Worm (Caenorhabditis elegans) whole organism, mixed stage, embryonic: ENCODE results near the gene R04E5.9.

Source experiments
- bed-3 ChIP-seq: fragments of 200-800 bp; sonication (Bioruptor generic); optimal IDR thresholded peaks from 3 replicates; lab custom pipeline; 2018; ENCODE audit warnings: mild to moderate bottlenecking, missing genetic modification characterization, moderate library complexity, missing compliant biosample characterization
- ceh-39 ChIP-seq: fragments of 150-350 bp; optimal IDR thresholded peaks from 2 replicates; lab custom pipeline; 2014; ENCODE audit warnings: missing biosample characterization, missing genetic modification characterization
- ceh-43 ChIP-seq: fragments of 200-800 bp; sonication (Bioruptor generic); optimal IDR thresholded peaks from 2 replicates; lab custom pipeline; 2018; ENCODE audit warnings: mild to moderate bottlenecking, missing genetic modification characterization, moderate library complexity, missing compliant biosample characterization
- ceh-83 ChIP-seq: fragments of 200-800 bp; sonication (Bioruptor generic); optimal IDR thresholded peaks from 2 replicates; lab custom pipeline; 2018; ENCODE audit warnings: mild to moderate bottlenecking, missing genetic modification characterization, missing compliant biosample characterization
- ces-1 ChIP-seq: fragments of 150-350 bp; optimal IDR thresholded peaks from 2 replicates; lab custom pipeline; 2014; ENCODE audit warnings: missing biosample characterization, missing genetic modification reagents, missing genetic modification characterization
- cnd-1 ChIP-seq: fragments of 200-800 bp; sonication (Bioruptor generic); optimal IDR thresholded peaks from 2 replicates; lab custom pipeline; 2018; ENCODE audit warnings: mild to moderate bottlenecking, missing genetic modification characterization, missing compliant biosample characterization
- drap-1 ChIP-seq: fragments of 200-800 bp; sonication (Bioruptor generic); optimal IDR thresholded peaks from 3 replicates; lab custom pipeline; 2018; ENCODE audit warnings: mild to moderate bottlenecking, missing genetic modification characterization, missing compliant biosample characterization
- elt-1 ChIP-seq: sonication (generic microtip); optimal IDR thresholded peaks from 2 replicates; lab custom pipeline; 2017; ENCODE audit warnings: missing genetic modification characterization, mild to moderate bottlenecking, missing compliant biosample characterization, antibody characterized with exemption, moderate library complexity, borderline replicate concordance; ENCODE audit not compliant: insufficient read depth
- flh-1 ChIP-seq: fragments of 200-800 bp; sonication (Bioruptor generic); optimal IDR thresholded peaks from 2 replicates; lab custom pipeline; 2018; ENCODE audit warnings: mild to moderate bottlenecking, missing genetic modification characterization, moderate library complexity, missing compliant biosample characterization
- ham-2 ChIP-seq: fragments of 200-800 bp; sonication (Bioruptor generic); optimal IDR thresholded peaks from 2 replicates; lab custom pipeline; 2018; ENCODE audit warnings: mild to moderate bottlenecking, missing genetic modification characterization, missing compliant biosample characterization
- hlh-1 ChIP-seq: fragments of 150-350 bp; optimal IDR thresholded peaks from 2 replicates; lab custom pipeline; 2014; ENCODE audit warnings: missing biosample characterization, missing genetic modification reagents, missing genetic modification characterization
- lin-13 ChIP-seq: fragments of 150-350 bp; optimal IDR thresholded peaks from 2 replicates; lab custom pipeline; 2014; ENCODE audit warnings: missing biosample characterization, missing genetic modification characterization
- lin-32 ChIP-seq: fragments of 200-800 bp; sonication (Bioruptor generic); optimal IDR thresholded peaks from 2 replicates; lab custom pipeline; 2018; ENCODE audit warnings: mild to moderate bottlenecking, missing genetic modification characterization, missing compliant biosample characterization
- lsy-2 ChIP-seq: fragments of 150-350 bp; optimal IDR thresholded peaks from 2 replicates; lab custom pipeline; 2014; ENCODE audit warnings: missing biosample characterization, missing genetic modification characterization
- mab-5 ChIP-seq: fragments of 150-350 bp; optimal IDR thresholded peaks from 2 replicates; lab custom pipeline; 2014; ENCODE audit warnings: missing biosample characterization, missing genetic modification characterization
- mep-1 ChIP-seq: fragments of 150-350 bp; optimal IDR thresholded peaks from 2 replicates; lab custom pipeline; 2017; ENCODE audit warnings: missing biosample characterization, missing genetic modification reagents, missing genetic modification characterization, inconsistent platforms
- mls-2 ChIP-seq: sonication (generic microtip); optimal IDR thresholded peaks from 2 replicates; lab custom pipeline; 2016; ENCODE audit warnings: mild to moderate bottlenecking, missing genetic modification characterization, moderate library complexity, missing compliant biosample characterization
- nhr-12 ChIP-seq: fragments of 150-350 bp; optimal IDR thresholded peaks from 2 replicates; lab custom pipeline; 2014; ENCODE audit warnings: missing biosample characterization, missing genetic modification characterization
- nhr-2 ChIP-seq: fragments of 150-350 bp; optimal IDR thresholded peaks from 2 replicates; lab custom pipeline; 2014; ENCODE audit warnings: missing biosample characterization, missing genetic modification characterization
- nhr-237 ChIP-seq: fragments of 150-350 bp; optimal IDR thresholded peaks from 2 replicates; lab custom pipeline; 2014; ENCODE audit warnings: missing biosample characterization, missing genetic modification characterization
- nhr-28 ChIP-seq: fragments of 150-350 bp; optimal IDR thresholded peaks from 2 replicates; lab custom pipeline; 2014; ENCODE audit warnings: missing biosample characterization, missing genetic modification characterization
- nhr-76 ChIP-seq: sonication (generic microtip); optimal IDR thresholded peaks from 2 replicates; lab custom pipeline; 2017; ENCODE audit warnings: missing biosample characterization, missing genetic modification characterization
- pha-4 ChIP-seq: fragments of 150-350 bp; optimal IDR thresholded peaks from 2 replicates; lab custom pipeline; 2018; ENCODE audit warnings: missing biosample characterization, missing genetic modification reagents, missing genetic modification characterization
- sem-2 ChIP-seq: fragments of 200-800 bp; sonication (Bioruptor generic); optimal IDR thresholded peaks from 2 replicates; lab custom pipeline; 2018; ENCODE audit warnings: mild to moderate bottlenecking, missing genetic modification characterization, missing compliant biosample characterization
- snpc-4 ChIP-seq: fragments of 150-350 bp; optimal IDR thresholded peaks from 2 replicates; lab custom pipeline; 2014; ENCODE audit warnings: missing biosample characterization, missing genetic modification characterization
- sptf-1 ChIP-seq: sonication (generic microtip); optimal IDR thresholded peaks from 2 replicates; lab custom pipeline; 2017; ENCODE audit warnings: mild to moderate bottlenecking, missing genetic modification characterization, moderate library complexity, missing compliant biosample characterization
- tbx-8 ChIP-seq: fragments of 200-800 bp; sonication (Bioruptor generic); optimal IDR thresholded peaks from 2 replicates; lab custom pipeline; 2018; ENCODE audit warnings: mild to moderate bottlenecking, missing genetic modification characterization, moderate library complexity, missing compliant biosample characterization
- unc-120 ChIP-seq: sonication (generic microtip); optimal IDR thresholded peaks from 2 replicates; lab custom pipeline; 2017; ENCODE audit warnings: missing genetic modification characterization, missing compliant biosample characterization; ENCODE audit not compliant: poor library complexity, severe bottlenecking
- unc-39 ChIP-seq: fragments of 150-350 bp; optimal IDR thresholded peaks from 2 replicates; lab custom pipeline; 2014; ENCODE audit warnings: missing biosample characterization, missing genetic modification characterization
- zip-8 ChIP-seq: fragments of 150-350 bp; optimal IDR thresholded peaks from 2 replicates; lab custom pipeline; 2014; ENCODE audit warnings: missing biosample characterization, missing genetic modification characterization

R04E5.9 gene

DNA sequence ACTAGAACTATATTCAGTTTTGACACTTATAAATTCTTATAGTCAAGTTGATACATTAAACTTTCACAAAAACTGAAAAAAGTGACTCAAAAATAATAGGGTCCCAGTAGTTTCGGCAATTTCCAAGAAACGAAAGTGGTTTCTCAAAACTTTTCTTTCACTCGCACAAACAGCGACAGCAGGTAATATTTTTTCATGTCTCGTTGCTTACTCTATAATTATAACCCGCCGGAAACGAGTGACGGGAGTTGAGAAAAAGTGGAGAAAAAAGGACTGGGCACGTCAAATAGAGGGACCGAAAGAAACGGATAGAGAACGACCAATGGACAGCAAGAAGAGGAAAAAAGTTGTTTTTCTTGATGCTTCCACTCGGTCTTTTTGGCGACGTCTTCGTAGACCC, 11.0 kb downstream of the R04E5.9 start:
- TF ChIP-seq unc-120 (tag; lab: Kevin White, UChicago) (no peak), ces-1 (GFP tag; lab: Kevin White, UChicago) (no peak), ceh-43 (GFP tag; lab: Kevin White, UChicago) (no peak), pha-4 (tag; lab: Kevin White, UChicago) (no peak), flh-1 (no peak), hlh-1 (no peak), ceh-39 (tag; lab: Kevin White, UChicago) (no peak), drap-1 (no peak), zip-8 (tag; lab: Kevin White, UChicago) (no peak), nhr-2 (no peak), nhr-12 (no peak)

DNA sequence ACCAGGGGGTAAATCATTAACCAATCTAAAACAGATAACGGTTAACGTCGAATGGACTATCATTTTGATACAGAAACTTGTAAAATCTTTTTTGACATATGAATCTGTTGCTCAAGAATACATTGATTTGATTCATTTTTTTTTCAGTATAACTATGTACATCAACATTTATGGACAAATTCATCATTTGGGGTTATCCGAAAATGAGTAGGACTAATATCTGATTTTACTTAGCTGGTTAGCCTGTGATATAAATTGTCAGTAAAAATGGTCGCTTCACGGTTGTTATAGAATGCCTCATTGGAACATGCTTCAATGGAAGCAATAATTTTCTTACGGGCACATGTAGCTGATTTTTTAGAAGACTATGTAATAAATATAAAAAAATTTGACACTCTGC, 13.3 kb downstream of the R04E5.9 start:
- TF ChIP-seq unc-39 (no peak), ham-2 (GFP tag; lab: Kevin White, UChicago) (no peak), pha-4 (tag; lab: Kevin White, UChicago) (no peak), bed-3 (GFP tag; lab: Kevin White, UChicago) (no peak), lsy-2 (tag; lab: Kevin White, UChicago) (no peak), mab-5 (tag; lab: Kevin White, UChicago) (no peak), lin-32 (GFP tag; lab: Kevin White, UChicago) (no peak), sptf-1 (no peak), flh-1 (no peak)

DNA sequence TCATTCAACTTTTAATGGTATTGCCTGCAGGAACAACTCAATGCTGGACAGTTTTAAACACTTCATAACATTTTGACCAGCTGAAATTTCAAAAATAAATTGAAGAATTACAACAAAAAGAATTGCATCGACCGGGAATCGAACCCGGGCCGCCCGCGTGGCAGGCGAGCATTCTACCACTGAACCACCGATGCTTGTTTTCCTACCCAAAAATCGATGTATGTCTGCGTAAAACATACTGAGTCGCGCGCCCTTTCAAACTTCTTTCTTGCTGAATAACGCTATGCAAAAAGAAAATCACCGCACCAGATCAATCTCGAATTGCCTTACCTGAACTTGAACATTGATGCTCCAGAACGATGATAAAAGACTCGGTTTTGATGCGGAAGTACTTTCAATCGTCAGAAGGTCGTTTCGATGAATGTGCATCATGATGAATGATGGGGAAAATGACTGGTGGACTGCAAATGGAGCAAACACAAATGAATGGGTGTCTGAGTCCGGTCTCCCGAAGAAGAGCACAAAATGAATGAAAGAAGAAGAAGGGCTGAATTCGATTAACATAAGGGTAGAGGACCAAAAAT, 14.2 kb downstream of the R04E5.9 start, which contains the start of gene R04E5.7:
Gene R04E5.7, minus strand, starts transcription at position 564 of the 584 bp plus-strand sequence.
- TF ChIP-seq sem-2 (GFP tag; lab: Kevin White, UChicago) (peak; percentile 19), sptf-1 (no peak), cnd-1 (peak; percentile 17), ceh-83 (GFP tag; lab: Kevin White, UChicago) (peak; percentile 50), snpc-4 (tag; lab: Kevin White, UChicago) (no peak), ces-1 (GFP tag; lab: Kevin White, UChicago) (peak; percentile 32)

DNA sequence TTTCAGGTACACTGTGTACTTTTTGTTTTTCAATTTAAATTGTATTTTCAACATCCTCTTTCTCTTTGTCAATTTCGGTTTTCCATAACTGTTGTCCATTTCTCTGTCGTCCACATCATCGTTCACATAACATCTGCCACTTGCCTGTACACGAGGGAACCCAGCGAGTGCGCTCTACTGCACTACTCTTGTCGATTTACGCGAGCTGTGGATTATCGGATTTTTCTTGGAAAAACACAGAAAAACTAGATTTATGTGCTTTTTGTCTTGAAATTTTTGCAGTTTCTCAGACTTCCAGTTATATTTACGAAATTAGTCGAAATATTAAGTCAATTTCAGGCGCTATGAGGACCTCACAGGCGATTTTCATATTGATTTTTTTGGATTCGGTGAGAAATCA, 19.1 kb downstream of the R04E5.9 start, which contains the start of gene chup-1:
Gene chup-1, plus strand, starts transcription at position 340 of the 400 bp plus-strand sequence.
- TF ChIP-seq ceh-39 (tag; lab: Kevin White, UChicago) = peak; percentile 58
- TF ChIP-seq snpc-4 (tag; lab: Kevin White, UChicago) = no peak
- TF ChIP-seq nhr-76 (tag; lab: Kevin White, UChicago) = no peak
- no peak for TF ChIP-seq unc-120 (tag; lab: Kevin White, UChicago)
- TF ChIP-seq lin-32 (GFP tag; lab: Kevin White, UChicago) = peak; percentile 56
- no peak for TF ChIP-seq nhr-28 (tag; lab: Kevin White, UChicago)
- TF ChIP-seq pha-4 (tag; lab: Kevin White, UChicago) = no peak
- TF ChIP-seq drap-1 = no peak
- no peak for TF ChIP-seq nhr-12
- peak; percentile 38 for TF ChIP-seq hlh-1
- peak; percentile 20 for TF ChIP-seq lin-13 (tag; lab: Kevin White, UChicago)
- no peak for TF ChIP-seq ces-1 (GFP tag; lab: Kevin White, UChicago)
- TF ChIP-seq mab-5 (tag; lab: Kevin White, UChicago) = no peak
- no peak for TF ChIP-seq zip-8 (tag; lab: Kevin White, UChicago)
- TF ChIP-seq ham-2 (GFP tag; lab: Kevin White, UChicago) = no peak
- TF ChIP-seq bed-3 (GFP tag; lab: Kevin White, UChicago) = no peak
- no peak for TF ChIP-seq ceh-83 (GFP tag; lab: Kevin White, UChicago)
- peak; percentile 68 for TF ChIP-seq mep-1 (tag; lab: Kevin White, UChicago)
- no peak for TF ChIP-seq flh-1
- TF ChIP-seq mls-2 (tag; lab: Kevin White, UChicago) = no peak
- TF ChIP-seq unc-39 = no peak

DNA sequence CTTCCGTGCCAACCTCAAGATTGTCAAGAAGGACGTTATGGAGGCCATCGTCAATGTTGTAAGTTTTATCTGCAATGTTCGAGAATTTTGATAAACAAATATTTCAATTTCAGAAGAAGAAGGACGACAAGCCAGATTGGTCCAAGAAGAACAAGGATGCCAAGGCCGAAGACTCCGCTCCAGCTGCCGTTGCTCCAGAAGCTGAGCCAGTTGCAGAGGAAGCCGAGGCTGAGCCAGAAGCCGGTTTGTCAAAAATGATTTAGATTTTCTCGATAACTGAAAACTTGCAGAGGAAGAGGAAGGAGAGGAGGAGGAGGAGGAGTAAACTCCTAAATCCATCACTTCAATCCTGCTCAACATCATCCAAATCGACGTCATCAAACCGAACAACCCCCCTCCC, 20.8 kb downstream of the R04E5.9 start:
- TF ChIP-seq hlh-1 = no peak
- no peak for TF ChIP-seq lsy-2 (tag; lab: Kevin White, UChicago)
- no peak for TF ChIP-seq ham-2 (GFP tag; lab: Kevin White, UChicago)
- no peak for TF ChIP-seq sem-2 (GFP tag; lab: Kevin White, UChicago)
- no peak for TF ChIP-seq elt-1 (tag; lab: Kevin White, UChicago)
- TF ChIP-seq mep-1 (tag; lab: Kevin White, UChicago) = no peak
- TF ChIP-seq tbx-8 = no peak
- no peak for TF ChIP-seq bed-3 (GFP tag; lab: Kevin White, UChicago)
- no peak for TF ChIP-seq nhr-2
- TF ChIP-seq nhr-237 (tag; lab: Kevin White, UChicago) = no peak
- TF ChIP-seq snpc-4 (tag; lab: Kevin White, UChicago) = no peak
- no peak for TF ChIP-seq mls-2 (tag; lab: Kevin White, UChicago)
- no peak for TF ChIP-seq nhr-12
